Worm (Caenorhabditis elegans) whole organism, young adult: ENCODE results near the gene R160.5.

ENCODE experiments used
- F49E8.2 ChIP-seq: sonication (generic microtip); optimal IDR thresholded peaks from 3 replicates; lab custom pipeline; 2017; ENCODE audit warnings: missing genetic modification characterization, mild to moderate bottlenecking, missing compliant biosample characterization, antibody characterized with exemption, moderate library complexity; ENCODE audit not compliant: insufficient read depth
- egl-44 ChIP-seq: fragments of 200-800 bp; sonication (Bioruptor generic); IDR thresholded peaks from 2 replicates; pipeline ENCODE4 v1.3.6; 2022; ENCODE audit warnings: missing genetic modification reagents, missing genetic modification characterization, missing compliant biosample characterization
- ets-4 ChIP-seq: fragments of 200-800 bp; sonication (Bioruptor generic); optimal IDR thresholded peaks from 2 replicates; lab custom pipeline; 2018; ENCODE audit warnings: mild to moderate bottlenecking, missing genetic modification characterization, missing compliant biosample characterization

DNA sequence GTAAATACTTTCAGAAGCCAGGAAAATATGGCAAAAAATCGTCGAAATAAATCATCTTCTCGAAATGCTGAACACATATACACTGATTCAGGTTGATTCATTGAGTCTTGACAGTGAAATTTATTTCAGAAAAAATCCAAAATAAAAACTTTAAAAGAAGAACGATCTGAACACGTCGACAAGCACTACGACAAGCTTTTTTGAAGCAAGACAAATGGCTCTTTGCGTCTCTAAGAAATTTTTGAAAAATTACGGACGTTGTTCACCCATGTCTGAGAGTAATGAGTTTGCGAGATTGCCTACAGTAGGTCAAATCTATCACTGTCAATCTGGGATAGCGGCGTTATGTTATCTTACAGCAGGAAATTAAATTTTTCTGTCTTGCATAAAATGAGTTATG lies 6.1 kb upstream of the R160.5 start, which contains the start of gene R160.2:
- TF ChIP-seq F49E8.2 (tag; lab: Kevin White, UChicago): no peak
- TF ChIP-seq ets-4 (GFP tag; lab: Kevin White, UChicago): no peak
- TF ChIP-seq egl-44 (GFP tag; lab: Robert Waterston, UW): no peak
